Fruit fly (Drosophila melanogaster) whole organism, adult: ENCODE measurements around the gene CG34323.

Experiments
- CG11617 ChIP-seq: fragments of 200-800 bp; sonication (Bioruptor generic); optimal IDR thresholded peaks from 2 replicates; lab custom pipeline; 2017; ENCODE audit warnings: mild to moderate bottlenecking, missing biosample characterization, missing genetic modification reagents, missing genetic modification characterization
- CG12768 ChIP-seq: fragments of 200-800 bp; sonication (Bioruptor generic); optimal IDR thresholded peaks from 2 replicates; lab custom pipeline; 2017; ENCODE audit warnings: missing biosample characterization, missing genetic modification characterization, mild to moderate bottlenecking, moderate library complexity, missing genetic modification reagents
- CG14711 ChIP-seq: fragments of 200-800 bp; sonication (Bioruptor generic); optimal IDR thresholded peaks from 2 replicates; lab custom pipeline; 2018; ENCODE audit warnings: missing biosample characterization, mild to moderate bottlenecking, missing genetic modification characterization, moderate library complexity
- CG1620 ChIP-seq: fragments of 200-800 bp; sonication (Bioruptor generic); optimal IDR thresholded peaks from 2 replicates; lab custom pipeline; 2016; ENCODE audit warnings: missing biosample characterization, missing genetic modification characterization
- CG33017 ChIP-seq: fragments of 200-800 bp; sonication (Bioruptor generic); optimal IDR thresholded peaks from 2 replicates; lab custom pipeline; 2018; ENCODE audit warnings: missing biosample characterization, mild to moderate bottlenecking, missing genetic modification characterization, moderate library complexity
- CG5204 ChIP-seq: fragments of 200-800 bp; sonication (Bioruptor generic); optimal IDR thresholded peaks from 2 replicates; lab custom pipeline; 2016; ENCODE audit warnings: missing biosample characterization, missing genetic modification characterization
- CG7045 ChIP-seq: fragments of 200-800 bp; sonication (Bioruptor generic); optimal IDR thresholded peaks from 2 replicates; lab custom pipeline; 2017; ENCODE audit warnings: missing biosample characterization, mild to moderate bottlenecking, missing genetic modification characterization
- CG7101 ChIP-seq: fragments of 200-800 bp; sonication (Bioruptor generic); optimal IDR thresholded peaks from 2 replicates; lab custom pipeline; 2018; ENCODE audit warnings: missing biosample characterization, mild to moderate bottlenecking, missing genetic modification characterization, moderate library complexity
- Clk ChIP-seq: fragments of 200-800 bp; sonication (Bioruptor generic); optimal IDR thresholded peaks from 2 replicates; lab custom pipeline; 2017; ENCODE audit warnings: missing biosample characterization, missing genetic modification characterization
- Crg-1 ChIP-seq: fragments of 200-800 bp; sonication (Bioruptor generic); optimal IDR thresholded peaks from 2 replicates; lab custom pipeline; 2016; ENCODE audit warnings: missing biosample characterization, missing genetic modification characterization
- Hr96 ChIP-seq: fragments of 200-800 bp; sonication (Bioruptor generic); optimal IDR thresholded peaks from 2 replicates; lab custom pipeline; 2016; ENCODE audit warnings: missing biosample characterization, missing genetic modification characterization
- Mnt ChIP-seq: fragments of 200-800 bp; sonication (Bioruptor generic); optimal IDR thresholded peaks from 2 replicates; lab custom pipeline; 2016; ENCODE audit warnings: missing biosample characterization, mild to moderate bottlenecking, missing genetic modification characterization
- bab1 ChIP-seq: fragments of 200-800 bp; sonication (Bioruptor generic); optimal IDR thresholded peaks from 3 replicates; lab custom pipeline; 2019; ENCODE audit warnings: missing biosample characterization, mild to moderate bottlenecking, missing genetic modification characterization, moderate library complexity
- cic ChIP-seq: fragments of 200-800 bp; sonication (Bioruptor generic); optimal IDR thresholded peaks from 2 replicates; lab custom pipeline; 2017; ENCODE audit warnings: missing biosample characterization, mild to moderate bottlenecking, missing genetic modification characterization, moderate library complexity
- cnc ChIP-seq, 2 experiments: fragments of >200 bp; optimal IDR thresholded peaks; 2 replicates each; lab custom pipeline; 2017
- kay ChIP-seq: fragments of 200-800 bp; sonication (Bioruptor generic); peaks from one replicate; lab custom pipeline; 2016; ENCODE audit warnings: missing biosample characterization, missing genetic modification characterization, borderline replicate concordance
- ovo ChIP-seq: fragments of 200-800 bp; sonication (Bioruptor generic); optimal IDR thresholded peaks from 2 replicates; lab custom pipeline; 2016; ENCODE audit warnings: missing biosample characterization, missing genetic modification characterization
- pad ChIP-seq: fragments of 200-800 bp; sonication (Bioruptor generic); optimal IDR thresholded peaks from 3 replicates; lab custom pipeline; 2017; ENCODE audit warnings: missing biosample characterization, missing genetic modification characterization, mild to moderate bottlenecking, moderate library complexity, missing genetic modification reagents
- tj ChIP-seq: fragments of 200-800 bp; sonication (Bioruptor generic); optimal IDR thresholded peaks from 3 replicates; lab custom pipeline; 2017; ENCODE audit warnings: missing biosample characterization, mild to moderate bottlenecking, missing genetic modification characterization, moderate library complexity
- toe ChIP-seq: fragments of 200-800 bp; sonication (Bioruptor generic); optimal IDR thresholded peaks from 2 replicates; lab custom pipeline; 2016; ENCODE audit warnings: missing biosample characterization, missing genetic modification characterization

Gene CG34323

DNA sequence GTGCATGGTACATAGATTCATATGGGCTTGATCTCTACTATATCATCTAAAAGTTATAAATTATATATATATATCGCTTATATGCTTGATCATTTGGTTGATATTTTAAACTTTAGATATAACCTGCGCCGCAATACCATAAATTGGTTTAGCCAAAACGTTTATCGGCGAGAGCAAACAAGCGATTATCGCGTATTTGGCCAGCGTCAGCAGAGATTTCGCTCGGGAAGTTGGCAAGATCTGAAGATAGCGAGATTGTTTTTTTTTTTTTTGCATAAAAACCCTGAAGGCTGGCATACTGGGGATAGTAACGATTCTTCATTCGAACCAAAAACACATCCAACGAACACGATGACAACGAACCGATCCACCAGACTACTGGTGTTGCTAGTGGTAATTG, 10.7 kb upstream of the CG34323 start, which contains the start of gene Muc11A:
TSS of gene Muc11A (plus strand) at position 301 of the 400 bp plus-strand sequence.
- no peak for TF ChIP-seq Clk (GFP tag; lab: Kevin White, UChicago)
- TF ChIP-seq ovo (GFP tag; lab: Kevin White, UChicago), result no peak
- TF ChIP-seq tj (GFP tag; lab: Kevin White, UChicago), result no peak
- no peak for TF ChIP-seq Mnt (GFP tag; lab: Kevin White, UChicago)
- TF ChIP-seq cnc (optimal IDR thresholded peaks at IDR 0.05; lab: Kevin White, UChicago), result no peak
- no peak for TF ChIP-seq kay (GFP tag; lab: Kevin White, UChicago)
- no peak for TF ChIP-seq cic
- TF ChIP-seq CG7045 (GFP tag; lab: Kevin White, UChicago), result no peak
- TF ChIP-seq CG1620 (GFP tag; lab: Kevin White, UChicago), result no peak
- TF ChIP-seq Hr96 (GFP tag; lab: Kevin White, UChicago), result no peak
- TF ChIP-seq CG11617 (GFP tag; lab: Kevin White, UChicago), result no peak
- TF ChIP-seq CG7101 (tag; lab: Kevin White, UChicago), result no peak
- no peak for TF ChIP-seq Crg-1
- TF ChIP-seq CG33017 (tag; lab: Kevin White, UChicago), result no peak

DNA sequence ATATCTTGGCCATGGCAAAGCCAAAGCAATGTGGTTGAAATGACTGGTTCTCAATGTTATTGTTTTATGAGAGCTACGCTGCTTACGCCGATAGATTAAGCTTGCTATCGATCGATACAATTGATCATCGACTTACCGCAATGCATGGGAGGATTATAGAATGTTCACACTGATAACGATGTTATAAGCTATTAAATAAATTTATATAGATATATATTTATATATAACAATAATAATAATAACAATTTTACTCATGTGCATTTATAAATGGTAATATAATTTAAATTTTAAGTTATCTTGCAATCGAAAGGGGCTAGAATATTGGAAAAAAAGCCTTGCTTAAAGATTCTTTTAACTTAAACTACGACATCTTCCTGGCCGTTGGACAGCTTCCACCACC, 2.5 kb downstream of the CG34323 start, which contains the start of gene moon:
TSS of gene moon (minus strand) at position 101 of the 400 bp plus-strand sequence.
- TF ChIP-seq ovo (GFP tag; lab: Kevin White, UChicago) (no peak), Mnt (GFP tag; lab: Kevin White, UChicago) (no peak), CG7045 (GFP tag; lab: Kevin White, UChicago) (no peak), Crg-1 (no peak), cic (no peak), CG12768 (GFP tag; lab: Kevin White, UChicago) (no peak), CG5204 (GFP tag; lab: Kevin White, UChicago) (no peak), CG7101 (tag; lab: Kevin White, UChicago) (no peak), Clk (GFP tag; lab: Kevin White, UChicago) (no peak), CG1620 (GFP tag; lab: Kevin White, UChicago) (no peak), CG33017 (tag; lab: Kevin White, UChicago) (no peak), toe (GFP tag; lab: Kevin White, UChicago) (no peak), CG11617 (GFP tag; lab: Kevin White, UChicago) (no peak), CG14711 (no peak), bab1 (GFP tag; lab: Kevin White, UChicago) (no peak), kay (GFP tag; lab: Kevin White, UChicago) (no peak), tj (GFP tag; lab: Kevin White, UChicago) (no peak), pad (no peak), cnc (optimal IDR thresholded peaks at IDR 0.05; lab: Kevin White, UChicago) (no peak)

DNA sequence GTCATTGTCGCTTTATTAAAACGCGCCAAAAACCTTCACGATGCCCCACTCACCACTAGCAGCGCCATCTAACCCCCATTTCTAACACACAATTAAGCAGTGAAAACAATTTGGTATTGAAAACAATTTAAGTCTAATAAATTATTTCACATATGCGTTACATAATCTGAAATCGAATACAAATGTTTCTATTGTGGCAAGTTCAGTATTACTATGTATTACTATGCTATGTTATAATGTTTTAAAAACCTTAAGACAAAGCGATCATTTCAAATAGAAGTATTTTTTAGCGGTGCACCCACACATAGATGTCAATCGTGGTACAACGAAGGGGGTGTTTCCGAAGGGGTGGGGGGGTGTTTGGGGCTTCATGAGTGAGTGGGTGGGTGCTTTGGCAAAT, 3.4 kb downstream of the CG34323 start:
- TF ChIP-seq CG12768 (GFP tag; lab: Kevin White, UChicago), result no peak
- no peak for TF ChIP-seq Hr96 (GFP tag; lab: Kevin White, UChicago)
- TF ChIP-seq toe (GFP tag; lab: Kevin White, UChicago), result no peak
- no peak for TF ChIP-seq Clk (GFP tag; lab: Kevin White, UChicago)
- TF ChIP-seq CG7045 (GFP tag; lab: Kevin White, UChicago), result no peak
- no peak for TF ChIP-seq CG7101 (tag; lab: Kevin White, UChicago)
- no peak for TF ChIP-seq CG33017 (tag; lab: Kevin White, UChicago)
- TF ChIP-seq cnc (optimal IDR thresholded peaks at IDR 0.05; lab: Kevin White, UChicago), result no peak
- TF ChIP-seq pad, result no peak
- TF ChIP-seq cic, result no peak
- no peak for TF ChIP-seq CG11617 (GFP tag; lab: Kevin White, UChicago)

DNA sequence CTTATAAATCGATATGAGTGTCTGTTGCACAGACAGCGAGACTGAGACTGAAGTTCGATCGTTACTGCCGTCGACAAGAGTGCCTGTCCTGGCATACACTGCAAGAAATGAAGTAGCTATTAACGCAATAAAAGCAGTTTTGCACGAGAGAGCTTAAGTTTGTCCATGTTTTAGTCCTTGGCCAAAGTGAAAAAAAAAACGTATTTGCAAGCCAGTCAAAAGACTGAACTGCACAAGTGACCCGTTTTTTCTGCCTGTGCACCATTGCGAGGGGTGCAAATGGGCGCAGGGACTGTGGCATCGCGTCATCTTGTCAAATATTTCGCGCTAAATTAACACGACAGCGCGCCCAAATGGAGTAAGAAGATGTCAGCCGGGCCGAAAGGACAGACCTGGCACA, 5.3 kb downstream of the CG34323 start:
- TF ChIP-seq CG1620 (GFP tag; lab: Kevin White, UChicago), result no peak
- no peak for TF ChIP-seq CG11617 (GFP tag; lab: Kevin White, UChicago)
- TF ChIP-seq cnc (optimal IDR thresholded peaks at IDR 0.05; lab: Kevin White, UChicago), result no peak
- TF ChIP-seq bab1 (GFP tag; lab: Kevin White, UChicago), result no peak
- TF ChIP-seq CG14711, result no peak

DNA sequence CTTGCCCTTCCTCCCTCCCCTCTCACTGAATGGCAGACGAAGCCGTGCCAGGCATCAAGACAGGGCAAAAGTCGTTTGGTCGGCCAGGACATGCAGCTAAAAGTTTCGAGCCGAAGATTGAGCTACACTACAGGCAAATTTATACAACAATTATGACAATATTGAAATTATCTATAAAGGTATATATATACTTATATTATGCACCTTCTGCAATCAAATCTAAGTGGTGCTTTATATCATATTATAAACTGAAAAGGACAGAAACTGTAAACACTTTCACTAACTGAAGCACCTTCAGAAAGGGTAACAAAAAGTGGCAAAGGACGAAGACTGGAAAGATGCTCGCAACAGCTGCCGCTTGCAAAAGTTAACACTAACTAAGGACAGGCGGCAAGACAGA, 6.0 kb downstream of the CG34323 start:
- TF ChIP-seq Mnt (GFP tag; lab: Kevin White, UChicago) (no peak), Crg-1 (no peak), Clk (GFP tag; lab: Kevin White, UChicago) (no peak), tj (GFP tag; lab: Kevin White, UChicago) (no peak)

DNA sequence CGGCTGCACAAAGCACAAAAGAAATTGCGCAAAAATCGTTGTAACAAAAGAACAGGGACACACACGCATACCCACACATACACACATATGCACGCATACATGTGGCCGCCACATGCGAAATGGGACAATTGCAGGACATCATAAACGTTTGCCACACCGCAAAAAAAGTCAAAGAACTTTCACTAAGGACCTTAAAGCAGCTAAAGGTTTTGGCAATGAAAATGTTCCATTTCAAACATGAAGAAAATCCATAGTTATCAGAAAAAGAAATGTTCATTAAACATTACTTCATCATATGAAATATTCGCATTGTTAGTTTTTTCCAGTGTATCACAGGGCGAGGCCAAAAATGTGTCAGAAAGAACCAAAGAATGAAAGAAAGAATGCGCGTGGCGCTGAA, 12.0 kb downstream of the CG34323 start:
- TF ChIP-seq Clk (GFP tag; lab: Kevin White, UChicago) (no peak), pad (no peak), CG11617 (GFP tag; lab: Kevin White, UChicago) (no peak), ovo (GFP tag; lab: Kevin White, UChicago) (no peak), toe (GFP tag; lab: Kevin White, UChicago) (no peak), tj (GFP tag; lab: Kevin White, UChicago) (no peak), CG5204 (GFP tag; lab: Kevin White, UChicago) (no peak), CG7101 (tag; lab: Kevin White, UChicago) (no peak)

DNA sequence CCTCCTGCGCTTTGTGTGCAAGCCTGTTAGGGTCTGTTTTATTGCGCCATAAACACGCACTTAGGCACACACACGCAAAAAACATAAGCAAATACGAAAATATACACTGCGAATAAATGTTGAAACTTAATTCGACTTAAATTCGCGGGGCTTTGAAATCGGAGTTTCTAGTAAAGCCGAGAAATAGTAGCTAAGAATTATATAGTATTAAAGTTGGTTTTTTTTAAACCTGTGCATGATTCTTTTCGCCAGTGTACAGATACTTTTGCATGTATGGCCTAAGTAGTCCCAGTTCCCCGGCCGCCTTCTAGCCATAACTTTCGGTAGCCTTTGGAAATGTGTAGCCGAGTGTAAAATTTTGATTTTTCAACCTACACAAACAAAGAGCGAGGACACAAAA, 14.2 kb downstream of the CG34323 start:
- TF ChIP-seq CG1620 (GFP tag; lab: Kevin White, UChicago) (no peak), CG12768 (GFP tag; lab: Kevin White, UChicago) (no peak), toe (GFP tag; lab: Kevin White, UChicago) (no peak), bab1 (GFP tag; lab: Kevin White, UChicago) (no peak), CG14711 (no peak), CG7101 (tag; lab: Kevin White, UChicago) (no peak), Mnt (GFP tag; lab: Kevin White, UChicago) (no peak), tj (GFP tag; lab: Kevin White, UChicago) (no peak), CG11617 (GFP tag; lab: Kevin White, UChicago) (no peak), cic (no peak), pad (no peak), Hr96 (GFP tag; lab: Kevin White, UChicago) (no peak), CG33017 (tag; lab: Kevin White, UChicago) (no peak), kay (GFP tag; lab: Kevin White, UChicago) (no peak), Clk (GFP tag; lab: Kevin White, UChicago) (no peak), CG5204 (GFP tag; lab: Kevin White, UChicago) (no peak)
